Fruit fly (Drosophila melanogaster) whole organism, embryonic: ENCODE data around the gene her.
A peak's percentile ranks its signal among the peaks of the same experiment; 100 is the strongest.

ENCODE experiments used
- ATbp ChIP-seq: fragments of 200-800 bp; sonication (Bioruptor generic); optimal IDR thresholded peaks from 2 replicates; lab custom pipeline; 2017; ENCODE audit warnings: missing biosample characterization, mild to moderate bottlenecking, missing genetic modification characterization, missing genetic modification reagents
- Ada2b ChIP-seq: fragments of 200-800 bp; sonication (Bioruptor generic); IDR thresholded peaks from 2 replicates; pipeline ENCODE4 v1.3.6; 2022; ENCODE audit warnings: missing biosample characterization, missing genetic modification characterization
- Awh ChIP-seq: fragments of 200-800 bp; sonication (Bioruptor generic); IDR thresholded peaks from 2 replicates; pipeline ENCODE4, ENCODE4 v1.3.6; 2022; ENCODE audit warnings: missing biosample characterization, missing genetic modification characterization
- Bteb2 ChIP-seq: fragments of 200-800 bp; sonication (Bioruptor generic); optimal IDR thresholded peaks from 2 replicates; lab custom pipeline; 2016; ENCODE audit warnings: missing biosample characterization, missing genetic modification characterization
- CG10431 ChIP-seq: fragments of 200-800 bp; sonication (Bioruptor generic); optimal IDR thresholded peaks from 3 replicates; lab custom pipeline; 2018; ENCODE audit warnings: missing biosample characterization, mild to moderate bottlenecking, missing genetic modification characterization
- CG10462 ChIP-seq: fragments of 200-800 bp; sonication (Bioruptor generic); optimal IDR thresholded peaks from 2 replicates; lab custom pipeline; 2016; ENCODE audit warnings: missing biosample characterization, missing genetic modification characterization
- CG10979 ChIP-seq: fragments of 200-800 bp; sonication (Bioruptor generic); optimal IDR thresholded peaks from 2 replicates; lab custom pipeline; 2018; ENCODE audit warnings: missing biosample characterization, mild to moderate bottlenecking, missing genetic modification characterization, moderate library complexity
- CG11695 ChIP-seq: fragments of 200-800 bp; sonication (Bioruptor generic); IDR thresholded peaks from 3 replicates; pipeline ENCODE4 v1.3.6; 2022; ENCODE audit warnings: missing biosample characterization, missing genetic modification characterization
- CG12219 ChIP-seq: fragments of 200-800 bp; sonication (Bioruptor generic); optimal IDR thresholded peaks from 3 replicates; lab custom pipeline; 2018; ENCODE audit warnings: missing biosample characterization, mild to moderate bottlenecking, missing genetic modification characterization
- CG12236 ChIP-seq: fragments of 200-800 bp; sonication (Bioruptor generic); optimal IDR thresholded peaks from 2 replicates; lab custom pipeline; 2016; ENCODE audit warnings: missing biosample characterization, missing genetic modification characterization
- CG12391 ChIP-seq: fragments of 200-800 bp; sonication (Bioruptor generic); optimal IDR thresholded peaks from 3 replicates; lab custom pipeline; 2018; ENCODE audit warnings: missing biosample characterization, mild to moderate bottlenecking, missing genetic modification characterization, moderate library complexity
- CG14710 ChIP-seq: fragments of 200-800 bp; sonication (Bioruptor generic); optimal IDR thresholded peaks from 3 replicates; lab custom pipeline; 2019; ENCODE audit warnings: missing biosample characterization, mild to moderate bottlenecking, missing genetic modification characterization, moderate library complexity
- CG15011 ChIP-seq: fragments of 200-800 bp; sonication (Bioruptor generic); optimal IDR thresholded peaks from 3 replicates; lab custom pipeline; 2018; ENCODE audit warnings: missing biosample characterization, mild to moderate bottlenecking, missing genetic modification characterization
- CG17385 ChIP-seq: fragments of 200-800 bp; sonication (Bioruptor generic); optimal IDR thresholded peaks from 3 replicates; lab custom pipeline; 2018; ENCODE audit warnings: missing biosample characterization, mild to moderate bottlenecking, missing genetic modification characterization
- CG17829 ChIP-seq: fragments of 200-800 bp; optimal IDR thresholded peaks from 2 replicates; lab custom pipeline; 2019; ENCODE audit warnings: missing biosample characterization, mild to moderate bottlenecking, missing genetic modification characterization, moderate library complexity
- CG18262 ChIP-seq: fragments of 200-800 bp; optimal IDR thresholded peaks from 3 replicates; lab custom pipeline; 2019; ENCODE audit warnings: missing biosample characterization, mild to moderate bottlenecking, missing genetic modification characterization, moderate library complexity
- CG2889 ChIP-seq: fragments of 200-800 bp; sonication (Bioruptor generic); IDR thresholded peaks from 3 replicates; pipeline ENCODE4 v1.3.6; 2022; ENCODE audit warnings: missing biosample characterization, missing genetic modification characterization
- CG30431 ChIP-seq: fragments of 200-800 bp; sonication (Bioruptor generic); optimal IDR thresholded peaks from 2 replicates; lab custom pipeline; 2017; ENCODE audit warnings: missing biosample characterization, missing genetic modification characterization
- CG31441 ChIP-seq: fragments of 200-800 bp; sonication (Bioruptor generic); IDR thresholded peaks from 2 replicates; pipeline ENCODE4 v1.3.6; 2022; ENCODE audit warnings: missing biosample characterization, missing genetic modification characterization
- CG4360 ChIP-seq: fragments of 200-800 bp; sonication (Bioruptor generic); IDR thresholded peaks from 2 replicates; pipeline ENCODE4 v1.3.6; 2022; ENCODE audit warnings: missing biosample characterization, missing genetic modification characterization
- CG6689 ChIP-seq: fragments of 200-800 bp; sonication (Bioruptor generic); IDR thresholded peaks from 2 replicates; pipeline ENCODE4 v1.3.6; 2022; ENCODE audit warnings: missing biosample characterization, missing genetic modification characterization
- CG8478 ChIP-seq: fragments of >200 bp; optimal IDR thresholded peaks from 2 replicates; lab custom pipeline; 2018
- CG8924 ChIP-seq: fragments of 200-800 bp; optimal IDR thresholded peaks from 3 replicates; lab custom pipeline; 2019; ENCODE audit warnings: missing biosample characterization, mild to moderate bottlenecking, missing genetic modification characterization, moderate library complexity
- CG8944 ChIP-seq: fragments of 200-800 bp; sonication (Bioruptor generic); optimal IDR thresholded peaks from 3 replicates; lab custom pipeline; 2016; ENCODE audit warnings: missing biosample characterization, missing genetic modification characterization
- CG9609 ChIP-seq: fragments of 200-800 bp; sonication (Bioruptor generic); optimal IDR thresholded peaks from 3 replicates; lab custom pipeline; 2016; ENCODE audit warnings: missing biosample characterization, missing genetic modification characterization
- GATAe ChIP-seq: fragments of 200-800 bp; sonication (Bioruptor generic); conservative IDR thresholded peaks from 2 replicates; pipeline ENCODE4 v1.3.6; 2022; ENCODE audit warnings: missing biosample characterization, missing genetic modification characterization
- Gsc ChIP-seq: fragments of 200-800 bp; sonication (Bioruptor generic); IDR thresholded peaks from 2 replicates; pipeline ENCODE4 v1.3.6; 2022; ENCODE audit warnings: missing biosample characterization, missing genetic modification characterization
- Hr51 ChIP-seq, 2 experiments: fragments of 200-800 bp; sonication (Bioruptor generic); optimal IDR thresholded peaks; 2 replicates in 1 of 2; 3 replicates in 1 of 2; lab custom pipeline; 2016 to 2018; ENCODE audit warnings: missing biosample characterization in 2 of 2, missing genetic modification characterization in 2 of 2, mild to moderate bottlenecking in 1 of 2, moderate library complexity in 1 of 2
- Kr ChIP-seq: fragments of 200-800 bp; sonication (Bioruptor generic); optimal IDR thresholded peaks from 2 replicates; lab custom pipeline; 2017; ENCODE audit warnings: missing biosample characterization, mild to moderate bottlenecking, missing genetic modification characterization
- Rx ChIP-seq: fragments of 200-800 bp; sonication (Bioruptor generic); IDR thresholded peaks from 2 replicates; pipeline ENCODE4 v1.3.6; 2022; ENCODE audit warnings: missing biosample characterization, missing genetic modification characterization
- Xrp1 ChIP-seq: fragments of 200-800 bp; sonication (Bioruptor generic); IDR thresholded peaks from 2 replicates; pipeline ENCODE4 v1.3.6; 2022; ENCODE audit warnings: missing biosample characterization, missing genetic modification characterization
- abd-A ChIP-seq: fragments of 200-800 bp; sonication (Bioruptor generic); optimal IDR thresholded peaks from 3 replicates; lab custom pipeline; 2019; ENCODE audit warnings: missing biosample characterization, mild to moderate bottlenecking, missing genetic modification characterization, moderate library complexity
- aop ChIP-seq: fragments of 200-800 bp; sonication (Bioruptor generic); IDR thresholded peaks from 2 replicates; pipeline ENCODE4 v1.3.6; 2022; ENCODE audit warnings: missing biosample characterization, missing genetic modification characterization
- ci ChIP-seq: fragments of 200-800 bp; sonication (Bioruptor generic); IDR thresholded peaks from 3 replicates; pipeline ENCODE4 v1.3.6; 2022; ENCODE audit warnings: missing biosample characterization, missing genetic modification characterization
- disco-r ChIP-seq: fragments of 200-800 bp; sonication (Bioruptor generic); optimal IDR thresholded peaks from 2 replicates; lab custom pipeline; 2016; ENCODE audit warnings: missing biosample characterization, missing genetic modification characterization
- ems ChIP-seq: fragments of 200-800 bp; sonication (Bioruptor generic); optimal IDR thresholded peaks from 3 replicates; lab custom pipeline; 2016; ENCODE audit warnings: missing biosample characterization, missing genetic modification characterization
- eve ChIP-seq, 2 experiments: fragments of >200 bp; optimal IDR thresholded peaks; 2 replicates each; lab custom pipeline; 2017; ENCODE audit warnings: missing biosample characterization in 2 of 2, missing genetic modification characterization in 2 of 2
- grn ChIP-seq: fragments of 200-800 bp; sonication (Bioruptor generic); optimal IDR thresholded peaks from 3 replicates; lab custom pipeline; 2017; ENCODE audit warnings: missing biosample characterization, missing genetic modification characterization
- jumu ChIP-seq: fragments of 200-800 bp; sonication (Bioruptor generic); optimal IDR thresholded peaks from 3 replicates; lab custom pipeline; 2016; ENCODE audit warnings: missing biosample characterization, missing genetic modification characterization
- lilli ChIP-seq: fragments of 200-800 bp; sonication (Bioruptor generic); optimal IDR thresholded peaks from 3 replicates; lab custom pipeline; 2016; ENCODE audit warnings: missing biosample characterization, missing genetic modification characterization
- lola ChIP-seq, 3 experiments: fragments of >200 bp in 2 of 3; fragments of 200-800 bp in 1 of 3; sonication (Bioruptor generic) in 1 of 3; optimal IDR thresholded peaks; 2 replicates each; lab custom pipeline; 2017 to 2019; ENCODE audit warnings: missing biosample characterization in 3 of 3, missing genetic modification characterization in 3 of 3, mild to moderate bottlenecking in 1 of 3, moderate library complexity in 1 of 3
- oc ChIP-seq: fragments of 200-800 bp; sonication (Bioruptor generic); optimal IDR thresholded peaks from 2 replicates; lab custom pipeline; 2018; ENCODE audit warnings: missing biosample characterization, mild to moderate bottlenecking, missing genetic modification characterization, moderate library complexity
- pros ChIP-seq: fragments of 200-800 bp; sonication (Bioruptor generic); optimal IDR thresholded peaks from 3 replicates; lab custom pipeline; 2019; ENCODE audit warnings: missing biosample characterization, mild to moderate bottlenecking, missing genetic modification characterization, moderate library complexity
- pum ChIP-seq: fragments of 200-800 bp; sonication (Bioruptor generic); optimal IDR thresholded peaks from 2 replicates; lab custom pipeline; 2016; ENCODE audit warnings: missing biosample characterization, missing genetic modification characterization
- sd ChIP-seq: fragments of 200-800 bp; sonication (Bioruptor generic); optimal IDR thresholded peaks from 3 replicates; lab custom pipeline; 2018; ENCODE audit warnings: missing biosample characterization, mild to moderate bottlenecking, missing genetic modification characterization, moderate library complexity
- sens-2 ChIP-seq: fragments of 200-800 bp; sonication (Bioruptor generic); IDR thresholded peaks from 2 replicates; pipeline ENCODE4 v1.3.6; 2022; ENCODE audit warnings: missing biosample characterization, missing genetic modification characterization
- slou ChIP-seq: fragments of 200-800 bp; sonication (Bioruptor generic); optimal IDR thresholded peaks from 3 replicates; lab custom pipeline; 2016; ENCODE audit warnings: missing biosample characterization, missing genetic modification characterization
- sr ChIP-seq: fragments of 200-800 bp; sonication (Bioruptor generic); IDR thresholded peaks from 3 replicates; pipeline ENCODE4 v1.3.6; 2022; ENCODE audit warnings: missing biosample characterization, missing genetic modification characterization
- tap ChIP-seq: fragments of 200-800 bp; optimal IDR thresholded peaks from 3 replicates; lab custom pipeline; 2019; ENCODE audit warnings: missing biosample characterization, mild to moderate bottlenecking, missing genetic modification characterization, moderate library complexity
- trem ChIP-seq: fragments of 200-800 bp; optimal IDR thresholded peaks from 3 replicates; lab custom pipeline; 2019; ENCODE audit warnings: missing biosample characterization, mild to moderate bottlenecking, missing genetic modification characterization, moderate library complexity
- usp ChIP-seq: fragments of >200 bp; optimal IDR thresholded peaks from 2 replicates; lab custom pipeline; 2017; ENCODE audit warnings: missing biosample characterization, missing genetic modification characterization
- vvl ChIP-seq: fragments of 200-800 bp; sonication (Bioruptor generic); IDR thresholded peaks from 2 replicates; pipeline ENCODE4 v1.3.6; 2022; ENCODE audit warnings: missing biosample characterization, missing genetic modification characterization
- wek ChIP-seq: fragments of 200-800 bp; sonication (Bioruptor generic); optimal IDR thresholded peaks from 3 replicates; lab custom pipeline; 2018; ENCODE audit warnings: missing biosample characterization, mild to moderate bottlenecking, missing genetic modification characterization, moderate library complexity
- zen ChIP-seq: fragments of 200-800 bp; sonication (Bioruptor generic); optimal IDR thresholded peaks from 3 replicates; lab custom pipeline; 2018; ENCODE audit warnings: missing biosample characterization, mild to moderate bottlenecking, missing genetic modification characterization, moderate library complexity

The her gene

DNA sequence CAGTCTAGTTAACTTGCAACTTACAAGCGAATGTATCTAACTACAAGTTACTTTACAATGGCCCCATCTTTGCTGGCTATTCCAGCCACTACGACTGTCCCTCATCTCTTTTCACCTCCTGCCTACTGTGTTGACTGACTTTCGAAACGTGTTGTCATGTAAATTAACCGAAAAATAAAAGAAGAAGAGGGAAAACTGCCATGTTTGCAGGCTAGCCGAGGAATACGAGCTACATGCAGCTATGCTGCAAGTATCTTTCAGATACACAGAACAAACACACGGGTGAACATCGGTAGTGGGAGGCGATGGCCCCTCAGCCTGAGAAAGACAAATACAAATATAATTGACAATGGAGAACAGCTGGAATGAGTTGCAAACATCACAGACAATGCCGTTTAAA is 33.7 kb downstream of the her start (continued):
- TF ChIP-seq Kr, result no peak
- TF ChIP-seq Ada2b (GFP tag; lab: Robert Waterston, UW), result no peak
- TF ChIP-seq CG10431, result peak; percentile 86
- no peak for TF ChIP-seq wek (GFP tag; lab: Kevin White, UChicago)
- TF ChIP-seq CG2889, result no peak
- no peak for TF ChIP-seq lola (GFP tag; optimal IDR thresholded peaks at IDR 0.05; lab: Kevin White, UChicago)
- no peak for TF ChIP-seq sd (tag; lab: Kevin White, UChicago)
- TF ChIP-seq CG6689 (GFP tag; lab: Robert Waterston, UW), result no peak
- TF ChIP-seq slou (GFP tag; lab: Kevin White, UChicago), result no peak
- TF ChIP-seq sens-2 (GFP tag; lab: Robert Waterston, UW), result no peak
- TF ChIP-seq pum, result no peak
- TF ChIP-seq ci, result 0 out of 3 replicates have a peak, but pooled peaks have one; percentile 38
- TF ChIP-seq Hr51 (GFP tag; optimal IDR thresholded peaks at IDR 0.05; lab: Kevin White, UChicago), result no peak
- TF ChIP-seq sr (GFP tag; lab: Robert Waterston, UW), result no peak
- TF ChIP-seq ATbp (GFP tag; lab: Kevin White, UChicago), result peak; percentile 35
- TF ChIP-seq CG15011 (GFP tag; lab: Kevin White, UChicago), result no peak
- no peak for TF ChIP-seq usp
- TF ChIP-seq trem (tag; lab: Kevin White, UChicago), result no peak
- TF ChIP-seq disco-r (GFP tag; lab: Kevin White, UChicago), result no peak
- 0 out of 3 replicates have a peak, but pooled peaks have one; percentile 9 for TF ChIP-seq CG11695 (GFP tag; lab: Robert Waterston, UW)
- TF ChIP-seq CG10979 (tag; lab: Kevin White, UChicago), result no peak
- no peak for TF ChIP-seq CG31441 (GFP tag; lab: Robert Waterston, UW)
- no peak for TF ChIP-seq CG12391 (tag; lab: Kevin White, UChicago)
- no peak for TF ChIP-seq CG8944
- peak; percentile 25 for TF ChIP-seq CG17385 (GFP tag; lab: Kevin White, UChicago)
- no peak for TF ChIP-seq CG14710 (tag; lab: Kevin White, UChicago)
- no peak for TF ChIP-seq CG9609
- no peak for TF ChIP-seq CG10462 (GFP tag; lab: Kevin White, UChicago)
- TF ChIP-seq CG12236 (GFP tag; lab: Kevin White, UChicago), result no peak
- TF ChIP-seq CG8478 (lab: Kevin White, UChicago), result no peak
- no peak for TF ChIP-seq lilli (GFP tag; lab: Kevin White, UChicago)
- TF ChIP-seq tap (tag; lab: Kevin White, UChicago), result no peak
- TF ChIP-seq Xrp1 (GFP tag; lab: Robert Waterston, UW), result 0 out of 2 replicates have a peak, but pooled peaks have one; percentile 11

DNA sequence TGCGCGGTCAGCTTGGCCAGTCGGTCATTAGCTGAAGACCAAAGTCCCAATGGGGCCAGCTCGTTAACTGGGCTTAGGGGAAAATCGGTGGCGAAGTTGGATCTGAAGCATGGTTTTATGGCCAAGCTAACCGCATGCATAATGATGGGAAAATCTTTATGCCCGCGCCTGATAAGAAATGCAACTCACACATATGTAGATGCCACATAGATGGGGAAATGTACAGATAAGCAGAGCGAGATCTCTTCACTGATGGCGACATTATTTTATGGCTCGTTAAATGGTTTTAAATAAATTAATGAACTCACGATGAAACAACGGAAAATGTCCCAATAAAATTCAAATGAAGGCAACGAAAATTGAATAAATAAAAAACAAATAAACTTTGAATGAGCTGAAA is 34.9 kb downstream of the her start:
- TF ChIP-seq CG8924 (tag; lab: Kevin White, UChicago) (no peak), Awh (GFP tag; lab: Robert Waterston, UW) (peak; percentile 61; the same call in 1 of the 2 replicates), abd-A (tag; lab: Kevin White, UChicago) (peak; percentile 71), grn (GFP tag; lab: Kevin White, UChicago) (peak; percentile 65), aop (GFP tag; lab: Robert Waterston, UW) (no peak), CG18262 (no peak), oc (tag; lab: Kevin White, UChicago) (peak; percentile 2), CG4360 (GFP tag; lab: Robert Waterston, UW) (no peak), pros (peak; percentile 7), zen (tag; lab: Kevin White, UChicago) (no peak), vvl (peak; percentile 82), Bteb2 (no peak), Rx (GFP tag; lab: Robert Waterston, UW) (no peak), CG17829 (tag; lab: Kevin White, UChicago) (no peak), CG12219 (GFP tag; lab: Kevin White, UChicago) (no peak), GATAe (GFP tag; lab: Robert Waterston, UW) (no peak), ems (GFP tag; lab: Kevin White, UChicago) (no peak), CG30431 (GFP tag; lab: Kevin White, UChicago) (no peak), Gsc (no peak), eve (GFP tag; optimal IDR thresholded peaks at IDR 0.05; lab: Kevin White, UChicago) (peak in 1 of 2 experiments; percentile 28), jumu (GFP tag; lab: Kevin White, UChicago) (no peak)
